Fruit fly (Drosophila melanogaster) whole organism, pupa: ENCODE data around the gene NP15.6.

Source experiments
- CG4496 ChIP-seq: fragments of 200-800 bp; sonication (Bioruptor generic); IDR thresholded peaks from 3 replicates; pipeline ENCODE4 v1.3.6; 2022; ENCODE audit warnings: missing biosample characterization, missing genetic modification characterization
- EcR ChIP-seq: fragments of 200-800 bp; sonication (Bioruptor generic); optimal IDR thresholded peaks from 3 replicates; lab custom pipeline; 2019; ENCODE audit warnings: missing biosample characterization, missing genetic modification characterization, mild to moderate bottlenecking, moderate library complexity, missing genetic modification reagents
- Ets98B ChIP-seq: fragments of 200-800 bp; sonication (Bioruptor generic); IDR thresholded peaks from 2 replicates; pipeline ENCODE4 v1.3.6; 2022; ENCODE audit warnings: missing biosample characterization, missing genetic modification characterization
- Pif1B ChIP-seq: fragments of 200-800 bp; sonication (Bioruptor generic); optimal IDR thresholded peaks from 3 replicates; lab custom pipeline; 2016; ENCODE audit warnings: missing biosample characterization, missing genetic modification characterization
- fd96Ca ChIP-seq: fragments of 200-800 bp; sonication (Bioruptor generic); IDR thresholded peaks from 3 replicates; pipeline ENCODE4 v1.3.6; 2022; ENCODE audit warnings: missing biosample characterization, missing genetic modification characterization

DNA sequence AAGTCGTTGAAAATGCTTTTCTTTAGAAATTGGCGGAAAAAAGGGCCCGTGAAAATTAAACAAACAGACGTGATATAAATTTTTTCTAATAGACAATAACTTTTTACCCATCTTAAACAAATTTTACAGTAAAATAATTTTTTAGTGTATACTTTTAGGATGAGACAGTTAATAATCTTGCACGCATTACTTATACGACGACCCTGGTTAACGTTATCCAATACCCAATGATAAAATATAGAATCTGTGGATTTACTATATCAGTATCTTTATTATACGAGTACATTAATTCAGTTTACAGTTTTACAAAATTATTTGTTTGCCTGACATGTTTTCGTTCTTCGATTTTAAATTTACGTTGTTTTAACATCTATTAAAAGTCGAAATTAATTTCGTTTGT is 17.5 kb downstream of the NP15.6 start:
- TF ChIP-seq Ets98B (GFP tag; lab: Robert Waterston, UW) (no peak), EcR (GFP tag; lab: Kevin White, UChicago) (no peak), fd96Ca (no peak), CG4496 (GFP tag; lab: Robert Waterston, UW) (no peak), Pif1B (GFP tag; lab: Kevin White, UChicago) (no peak)
